Worm (Caenorhabditis elegans) whole organism, early embryonic: ENCODE data around the gene cwc-15.

Experiments used
- B0310.2 ChIP-seq: sonication (generic microtip); optimal IDR thresholded peaks from 2 replicates; lab custom pipeline; 2016; ENCODE audit warnings: mild to moderate bottlenecking, missing genetic modification characterization, missing compliant biosample characterization
- aly-1 ChIP-seq: sonication (generic microtip); optimal IDR thresholded peaks from 2 replicates; lab custom pipeline; 2016; ENCODE audit warnings: missing genetic modification characterization, missing compliant biosample characterization
- ama-1 ChIP-seq: fragments of 150-350 bp; optimal IDR thresholded peaks from 2 replicates; lab custom pipeline; 2014
- ceh-13 ChIP-seq: fragments of 200-800 bp; sonication (Bioruptor generic); optimal IDR thresholded peaks from 2 replicates; lab custom pipeline; 2018; ENCODE audit warnings: mild to moderate bottlenecking, missing genetic modification characterization, missing compliant biosample characterization
- ceh-36 ChIP-seq: sonication (generic microtip); optimal IDR thresholded peaks from 2 replicates; lab custom pipeline; 2016; ENCODE audit warnings: missing genetic modification characterization, inconsistent platforms, missing compliant biosample characterization
- flt-1 ChIP-seq: fragments of 200-800 bp; sonication (Bioruptor generic); IDR thresholded peaks from 2 replicates; pipeline ENCODE4 v1.3.6; 2022; ENCODE audit warnings: missing genetic modification characterization, missing compliant biosample characterization
- hmbx-1 ChIP-seq: sonication (generic microtip); optimal IDR thresholded peaks from 2 replicates; lab custom pipeline; 2016; ENCODE audit warnings: mild to moderate bottlenecking, missing genetic modification characterization, missing compliant biosample characterization
- hnd-1 ChIP-seq: sonication (generic microtip); optimal IDR thresholded peaks from 2 replicates; lab custom pipeline; 2016; ENCODE audit warnings: missing genetic modification characterization, missing compliant biosample characterization
- scrt-1 ChIP-seq: fragments of 200-800 bp; sonication (Bioruptor generic); IDR thresholded peaks from 2 replicates; pipeline ENCODE4 v1.3.6; 2022; ENCODE audit warnings: missing genetic modification characterization, missing compliant biosample characterization
- tbx-11 ChIP-seq: fragments of 200-800 bp; sonication (Bioruptor generic); IDR thresholded peaks from 2 replicates; pipeline ENCODE4 v1.3.6; 2022; ENCODE audit warnings: missing genetic modification characterization, missing compliant biosample characterization
- tbx-37 ChIP-seq: fragments of 200-800 bp; sonication (Bioruptor generic); conservative IDR thresholded peaks from 2 replicates; pipeline ENCODE4 v1.3.6; 2022; ENCODE audit warnings: missing genetic modification reagents, missing genetic modification characterization, missing compliant biosample characterization
- tra-4 ChIP-seq: sonication (generic microtip); optimal IDR thresholded peaks from 2 replicates; lab custom pipeline; 2017; ENCODE audit warnings: missing genetic modification characterization, missing compliant biosample characterization

DNA sequence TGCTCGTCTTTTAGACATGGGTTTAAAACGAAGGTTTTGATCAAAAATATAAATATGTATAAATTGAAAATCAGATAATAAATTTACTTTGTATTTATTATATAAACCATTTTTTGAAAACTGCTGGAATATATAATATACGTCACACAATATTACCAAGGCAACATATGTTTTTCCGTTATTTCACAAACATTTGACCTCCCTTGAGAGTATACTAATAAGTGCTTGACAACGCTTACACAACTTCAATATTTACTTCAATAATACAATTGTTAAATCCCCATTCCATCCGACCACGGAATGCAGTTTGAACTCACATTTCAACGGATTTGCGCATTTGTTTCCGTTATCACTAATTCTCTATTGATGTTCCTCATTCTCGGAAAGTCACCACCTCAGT, 24.4 kb downstream of the cwc-15 start, which contains the start of gene str-198:
- TF ChIP-seq scrt-1 (GFP tag; lab: Robert Waterston, UW) (no peak), ama-1 (lab: Kevin White, UChicago) (no peak), tbx-11 (GFP tag; lab: Robert Waterston, UW) (no peak), ceh-13 (GFP tag; lab: Kevin White, UChicago) (no peak), flt-1 (GFP tag; lab: Robert Waterston, UW) (no peak), hmbx-1 (tag; lab: Kevin White, UChicago) (no peak), hnd-1 (no peak), tbx-37 (GFP tag; lab: Robert Waterston, UW) (no peak), tra-4 (tag; lab: Kevin White, UChicago) (no peak), B0310.2 (tag; lab: Kevin White, UChicago) (no peak), aly-1 (tag; lab: Kevin White, UChicago) (no peak), ceh-36 (tag; lab: Kevin White, UChicago) (no peak)
